Worm (Caenorhabditis elegans) whole organism, L4 larva: ENCODE data around the gene C02C6.14.

Experiments used
- D1046.2 ChIP-seq: fragments of 200-800 bp; sonication (Bioruptor generic); IDR thresholded peaks from 2 replicates; pipeline ENCODE4 v1.3.6; 2022; ENCODE audit warnings: missing genetic modification characterization, missing compliant biosample characterization
- ceh-82 ChIP-seq: sonication (generic microtip); optimal IDR thresholded peaks from 2 replicates; lab custom pipeline; 2017; ENCODE audit warnings: missing biosample characterization, missing genetic modification characterization
- ctbp-1 ChIP-seq: fragments of 200-800 bp; sonication (Bioruptor generic); IDR thresholded peaks from 2 replicates; pipeline ENCODE4 v1.3.6; 2022; ENCODE audit warnings: missing genetic modification reagents, missing genetic modification characterization, missing compliant biosample characterization
- fkh-10 ChIP-seq: fragments of 150-350 bp; optimal IDR thresholded peaks from 2 replicates; lab custom pipeline; 2014; ENCODE audit warnings: missing biosample characterization, missing genetic modification reagents, missing genetic modification characterization
- fos-1 ChIP-seq: fragments of 150-350 bp; optimal IDR thresholded peaks from 2 replicates; lab custom pipeline; 2014; ENCODE audit warnings: missing biosample characterization, missing genetic modification characterization
- nhr-11 ChIP-seq: fragments of 150-350 bp; optimal IDR thresholded peaks from 2 replicates; lab custom pipeline; 2014; ENCODE audit warnings: missing biosample characterization, missing genetic modification characterization
- skn-1 ChIP-seq: fragments of 150-350 bp; optimal IDR thresholded peaks from 2 replicates; lab custom pipeline; 2014; ENCODE audit warnings: missing biosample characterization, missing genetic modification characterization
- zip-11 ChIP-seq: fragments of 200-800 bp; sonication (Bioruptor generic); IDR thresholded peaks from 2 replicates; pipeline ENCODE4 v1.3.6; 2022; ENCODE audit warnings: missing genetic modification characterization, missing compliant biosample characterization
- ztf-11 ChIP-seq: fragments of 150-350 bp; optimal IDR thresholded peaks from 2 replicates; lab custom pipeline; 2014; ENCODE audit warnings: missing biosample characterization, missing genetic modification characterization

- TF ChIP-seq fkh-10 (GFP tag; lab: Kevin White, UChicago) (no peak), zip-11 (GFP tag; lab: Robert Waterston, UW) (no peak), ztf-11 (tag; lab: Kevin White, UChicago) (no peak), skn-1 (tag; lab: Kevin White, UChicago) (no peak), nhr-11 (tag; lab: Kevin White, UChicago) (no peak), ctbp-1 (GFP tag; lab: Robert Waterston, UW) (no peak), ceh-82 (no peak), fos-1 (tag; lab: Kevin White, UChicago) (no peak), D1046.2 (GFP tag; lab: Robert Waterston, UW) (no peak)
These were observed 1.8 kb downstream of the C02C6.14 start for ce11 chrX:15539299-15539698.
